Fruit fly (Drosophila melanogaster) whole organism, embryonic: ENCODE results near the gene CG2747.
A peak's percentile ranks its signal among the peaks of the same experiment; 100 is the strongest.

Source experiments
- Asciz ChIP-seq: fragments of 200-800 bp; sonication (Bioruptor generic); optimal IDR thresholded peaks from 2 replicates; lab custom pipeline; 2017; ENCODE audit warnings: missing biosample characterization, mild to moderate bottlenecking, missing genetic modification characterization, missing genetic modification reagents
- Awh ChIP-seq: fragments of 200-800 bp; sonication (Bioruptor generic); IDR thresholded peaks from 2 replicates; pipeline ENCODE4, ENCODE4 v1.3.6; 2022; ENCODE audit warnings: missing biosample characterization, missing genetic modification characterization
- BtbVII ChIP-seq: fragments of 200-800 bp; sonication (Bioruptor generic); optimal IDR thresholded peaks from 3 replicates; lab custom pipeline; 2017; ENCODE audit warnings: missing biosample characterization, mild to moderate bottlenecking, missing genetic modification characterization
- CG10366 ChIP-seq: fragments of 200-800 bp; sonication (Bioruptor generic); IDR thresholded peaks from 2 replicates; pipeline ENCODE4 v1.3.6; 2022; ENCODE audit warnings: missing biosample characterization, missing genetic modification characterization
- CG10431 ChIP-seq: fragments of 200-800 bp; sonication (Bioruptor generic); optimal IDR thresholded peaks from 3 replicates; lab custom pipeline; 2018; ENCODE audit warnings: missing biosample characterization, mild to moderate bottlenecking, missing genetic modification characterization
- CG10462 ChIP-seq: fragments of 200-800 bp; sonication (Bioruptor generic); optimal IDR thresholded peaks from 2 replicates; lab custom pipeline; 2016; ENCODE audit warnings: missing biosample characterization, missing genetic modification characterization
- CG11093 ChIP-seq: fragments of 200-800 bp; sonication (Bioruptor generic); IDR thresholded peaks from 3 replicates; pipeline ENCODE4 v1.3.6; 2022; ENCODE audit warnings: missing biosample characterization, missing genetic modification characterization
- CG12942 ChIP-seq: fragments of 200-800 bp; sonication (Bioruptor generic); optimal IDR thresholded peaks from 3 replicates; lab custom pipeline; 2016; ENCODE audit warnings: missing biosample characterization, missing genetic modification characterization
- CG13287 ChIP-seq: fragments of 200-800 bp; sonication (Bioruptor generic); IDR thresholded peaks from 2 replicates; pipeline ENCODE4 v1.3.6; 2022; ENCODE audit warnings: missing biosample characterization, missing genetic modification characterization; ENCODE audit not compliant: partially characterized antibody
- CG14441 ChIP-seq: fragments of 200-800 bp; sonication (Bioruptor generic); IDR thresholded peaks from 2 replicates; pipeline ENCODE4 v1.3.6; 2022; ENCODE audit warnings: missing biosample characterization, missing genetic modification characterization
- CG1602 ChIP-seq: fragments of 200-800 bp; sonication (Bioruptor generic); optimal IDR thresholded peaks from 3 replicates; lab custom pipeline; 2016; ENCODE audit warnings: missing biosample characterization, missing genetic modification characterization
- CG16815 ChIP-seq: fragments of 200-800 bp; sonication (Bioruptor generic); optimal IDR thresholded peaks from 3 replicates; lab custom pipeline; 2017; ENCODE audit warnings: missing biosample characterization, mild to moderate bottlenecking, missing genetic modification characterization
- CG42726 ChIP-seq: fragments of 200-800 bp; sonication (Bioruptor generic); IDR thresholded peaks from 2 replicates; pipeline ENCODE4 v1.3.6; 2022; ENCODE audit warnings: missing biosample characterization, missing genetic modification characterization; ENCODE audit not compliant: partially characterized antibody
- CG4424 ChIP-seq: fragments of 200-800 bp; sonication (Bioruptor generic); optimal IDR thresholded peaks from 3 replicates; lab custom pipeline; 2016; ENCODE audit warnings: missing biosample characterization, missing genetic modification characterization
- CG4707 ChIP-seq: fragments of 200-800 bp; sonication (Bioruptor generic); optimal IDR thresholded peaks from 2 replicates; lab custom pipeline; 2018; ENCODE audit warnings: missing biosample characterization, mild to moderate bottlenecking, missing genetic modification characterization, moderate library complexity
- CG6683 ChIP-seq: fragments of 200-800 bp; sonication (Bioruptor generic); optimal IDR thresholded peaks from 2 replicates; lab custom pipeline; 2017; ENCODE audit warnings: missing biosample characterization, mild to moderate bottlenecking, missing genetic modification characterization, missing genetic modification reagents
- CG6689 ChIP-seq: fragments of 200-800 bp; sonication (Bioruptor generic); IDR thresholded peaks from 2 replicates; pipeline ENCODE4 v1.3.6; 2022; ENCODE audit warnings: missing biosample characterization, missing genetic modification characterization
- CG7928 ChIP-seq: fragments of 200-800 bp; sonication (Bioruptor generic); optimal IDR thresholded peaks from 2 replicates; lab custom pipeline; 2017; ENCODE audit warnings: missing biosample characterization, mild to moderate bottlenecking, missing genetic modification characterization
- CG8924 ChIP-seq: fragments of 200-800 bp; optimal IDR thresholded peaks from 3 replicates; lab custom pipeline; 2019; ENCODE audit warnings: missing biosample characterization, mild to moderate bottlenecking, missing genetic modification characterization, moderate library complexity
- D19A ChIP-seq: fragments of 200-800 bp; optimal IDR thresholded peaks from 3 replicates; lab custom pipeline; 2019; ENCODE audit warnings: missing biosample characterization, mild to moderate bottlenecking, missing genetic modification characterization, moderate library complexity
- E2f2 ChIP-seq: fragments of 200-800 bp; sonication (Bioruptor generic); IDR thresholded peaks from 2 replicates; pipeline ENCODE4 v1.3.6; 2022; ENCODE audit warnings: missing biosample characterization, missing genetic modification characterization
- Gug ChIP-seq: fragments of 200-800 bp; sonication (Bioruptor generic); IDR thresholded peaks from 4 replicates; pipeline ENCODE4 v1.3.6; 2022; ENCODE audit warnings: missing biosample characterization, missing genetic modification characterization
- Lim3 ChIP-seq: fragments of 200-800 bp; sonication (Bioruptor generic); IDR thresholded peaks from 2 replicates; pipeline ENCODE4 v1.3.6; 2022; ENCODE audit warnings: missing biosample characterization, missing genetic modification characterization
- MBD-R2 ChIP-seq: fragments of 200-800 bp; sonication (Bioruptor generic); IDR thresholded peaks from 2 replicates; pipeline ENCODE4 v1.3.6; 2022; ENCODE audit warnings: missing biosample characterization, missing genetic modification characterization
- Mrtf ChIP-seq: fragments of 200-800 bp; sonication (Bioruptor generic); IDR thresholded peaks from 3 replicates; pipeline ENCODE4 v1.3.6; 2022; ENCODE audit warnings: missing biosample characterization, missing genetic modification characterization
- Nf-YB ChIP-seq: fragments of 200-800 bp; sonication (Bioruptor generic); optimal IDR thresholded peaks from 3 replicates; lab custom pipeline; 2019; ENCODE audit warnings: missing biosample characterization, mild to moderate bottlenecking, missing genetic modification characterization, moderate library complexity
- Oli ChIP-seq: fragments of 200-800 bp; sonication (Bioruptor generic); optimal IDR thresholded peaks from 2 replicates; lab custom pipeline; 2018; ENCODE audit warnings: missing biosample characterization, mild to moderate bottlenecking, missing genetic modification characterization, moderate library complexity
- Ssrp ChIP-seq: fragments of 200-800 bp; sonication (Bioruptor generic); optimal IDR thresholded peaks from 2 replicates; lab custom pipeline; 2018; ENCODE audit warnings: missing biosample characterization, mild to moderate bottlenecking, missing genetic modification characterization, moderate library complexity
- Stat92E ChIP-seq, 3 experiments: fragments of >200 bp in 2 of 3; fragments of 200-800 bp in 1 of 3; sonication (Bioruptor generic) in 1 of 3; optimal IDR thresholded peaks; 2 replicates each; lab custom pipeline; 2017 to 2019; ENCODE audit warnings: missing biosample characterization in 3 of 3, missing genetic modification characterization in 3 of 3, mild to moderate bottlenecking in 1 of 3, moderate library complexity in 1 of 3
- TFAM ChIP-seq: fragments of 200-800 bp; sonication (Bioruptor generic); optimal IDR thresholded peaks from 2 replicates; lab custom pipeline; 2017; ENCODE audit warnings: missing biosample characterization, missing genetic modification characterization, inconsistent platforms
- Taf1 ChIP-seq: fragments of 200-800 bp; sonication (Bioruptor generic); IDR thresholded peaks from 2 replicates; pipeline ENCODE4 v1.3.6; 2022; ENCODE audit warnings: missing biosample characterization, missing genetic modification characterization
- Xbp1 ChIP-seq: fragments of 200-800 bp; sonication (Bioruptor generic); optimal IDR thresholded peaks from 3 replicates; lab custom pipeline; 2016; ENCODE audit warnings: missing biosample characterization, mild to moderate bottlenecking, missing genetic modification characterization
- ac ChIP-seq: fragments of 200-800 bp; sonication (Bioruptor generic); optimal IDR thresholded peaks from 3 replicates; lab custom pipeline; 2017; ENCODE audit warnings: missing biosample characterization, mild to moderate bottlenecking, missing genetic modification characterization
- ase ChIP-seq: fragments of 200-800 bp; sonication (Bioruptor generic); IDR thresholded peaks from 3 replicates; pipeline ENCODE4 v1.3.6; 2022; ENCODE audit warnings: missing biosample characterization, missing genetic modification characterization
- chif ChIP-seq, 2 experiments: fragments of 200-800 bp; sonication (Bioruptor generic); optimal IDR thresholded peaks; 3 replicates each; lab custom pipeline; 2016; ENCODE audit warnings: missing biosample characterization in 2 of 2, missing genetic modification characterization in 2 of 2
- corto ChIP-seq: fragments of 200-800 bp; sonication (Bioruptor generic); optimal IDR thresholded peaks from 2 replicates; lab custom pipeline; 2016; ENCODE audit warnings: missing biosample characterization, mild to moderate bottlenecking, missing genetic modification characterization, moderate library complexity
- crol ChIP-seq: fragments of 200-800 bp; sonication (Bioruptor generic); IDR thresholded peaks from 2 replicates; pipeline ENCODE4 v1.3.6; 2022; ENCODE audit warnings: missing biosample characterization, missing genetic modification characterization
- hth ChIP-seq: fragments of >200 bp; optimal IDR thresholded peaks from 2 replicates; lab custom pipeline; 2017; ENCODE audit warnings: inconsistent platforms
- lmd ChIP-seq: fragments of 200-800 bp; sonication (Bioruptor generic); IDR thresholded peaks from 2 replicates; pipeline ENCODE4 v1.3.6; 2022; ENCODE audit warnings: missing biosample characterization, missing genetic modification characterization
- mld ChIP-seq: fragments of 200-800 bp; sonication (Bioruptor generic); IDR thresholded peaks from 3 replicates; pipeline ENCODE4 v1.3.6; 2022; ENCODE audit warnings: missing biosample characterization, missing genetic modification characterization; ENCODE audit not compliant: partially characterized antibody
- nerfin-2 ChIP-seq: fragments of 200-800 bp; sonication (Bioruptor generic); IDR thresholded peaks from 2 replicates; pipeline ENCODE4 v1.3.6; 2022; ENCODE audit warnings: missing biosample characterization, missing genetic modification characterization; ENCODE audit not compliant: partially characterized antibody
- pfk ChIP-seq: fragments of 200-800 bp; sonication (Bioruptor generic); optimal IDR thresholded peaks from 2 replicates; lab custom pipeline; 2018; ENCODE audit warnings: missing biosample characterization, mild to moderate bottlenecking, missing genetic modification characterization, moderate library complexity
- ranshi ChIP-seq: fragments of 200-800 bp; sonication (Bioruptor generic); IDR thresholded peaks from 2 replicates; pipeline ENCODE4 v1.3.6; 2022; ENCODE audit warnings: missing biosample characterization, missing genetic modification characterization
- sc ChIP-seq, 3 experiments: fragments of >200 bp in 2 of 3; fragments of 200-800 bp in 1 of 3; sonication (Bioruptor generic) in 1 of 3; optimal IDR thresholded peaks; 2 replicates in 2 of 3; 3 replicates in 1 of 3; lab custom pipeline; 2017; ENCODE audit warnings: mild to moderate bottlenecking in 1 of 3, missing biosample characterization in 1 of 3, missing genetic modification characterization in 1 of 3, missing genetic modification reagents in 1 of 3
- sima ChIP-seq: fragments of 200-800 bp; sonication (Bioruptor generic); optimal IDR thresholded peaks from 2 replicates; lab custom pipeline; 2016; ENCODE audit warnings: missing biosample characterization, missing genetic modification characterization
- sqz ChIP-seq: fragments of 200-800 bp; sonication (Bioruptor generic); optimal IDR thresholded peaks from 3 replicates; lab custom pipeline; 2018; ENCODE audit warnings: missing biosample characterization, mild to moderate bottlenecking, missing genetic modification characterization
- tll ChIP-seq, 2 experiments: fragments of 200-800 bp in 1 of 2; fragments of >200 bp in 1 of 2; sonication (Bioruptor generic) in 1 of 2; optimal IDR thresholded peaks; 2 replicates each; lab custom pipeline; 2017 to 2019; ENCODE audit warnings: missing biosample characterization in 2 of 2, missing genetic modification characterization in 2 of 2, mild to moderate bottlenecking in 1 of 2, moderate library complexity in 1 of 2
- toy ChIP-seq: fragments of 200-800 bp; sonication (Bioruptor generic); IDR thresholded peaks from 2 replicates; pipeline ENCODE4 v1.3.6; 2022; ENCODE audit warnings: missing biosample characterization, missing genetic modification characterization
- unc-4 ChIP-seq: fragments of 200-800 bp; sonication (Bioruptor generic); IDR thresholded peaks from 2 replicates; pipeline ENCODE4 v1.3.6; 2022; ENCODE audit warnings: missing biosample characterization, missing genetic modification characterization; ENCODE audit not compliant: partially characterized antibody

The CG2747 gene

dm6 chr3R:8027203-8027688 is 3.3 kb downstream of the CG2747 start (continued):
- TF ChIP-seq Asciz (GFP tag; lab: Kevin White, UChicago) (peak; percentile 89), CG12942 (peak; percentile 81), E2f2 (GFP tag; lab: Robert Waterston, UW) (peak; percentile 64; the same call in 1 of the 2 replicates), Nf-YB (GFP tag; lab: Kevin White, UChicago) (peak; percentile 84), Mrtf (GFP tag; lab: Robert Waterston, UW) (0 out of 3 replicates have a peak, but pooled peaks have one; percentile 54), CG42726 (GFP tag; lab: Robert Waterston, UW) (no peak), CG14441 (GFP tag; lab: Robert Waterston, UW) (peak; percentile 63), nerfin-2 (GFP tag; lab: Robert Waterston, UW) (no peak), toy (GFP tag; lab: Robert Waterston, UW) (no peak), Oli (tag; lab: Kevin White, UChicago) (peak; percentile 92), unc-4 (no peak), CG4707 (GFP tag; lab: Kevin White, UChicago) (no peak), D19A (tag; lab: Kevin White, UChicago) (peak; percentile 100), CG1602 (GFP tag; lab: Kevin White, UChicago) (peak; percentile 78), pfk (GFP tag; lab: Kevin White, UChicago) (no peak), ac (no peak), tll (GFP tag; optimal IDR thresholded peaks at IDR 0.05; lab: Kevin White, UChicago) (no peak), Stat92E (GFP tag; optimal IDR thresholded peaks at IDR 0.05; lab: Kevin White, UChicago) (no peak), Lim3 (GFP tag; lab: Robert Waterston, UW) (no peak), MBD-R2 (GFP tag; lab: Robert Waterston, UW) (no peak), TFAM (GFP tag; lab: Kevin White, UChicago) (no peak), sc (optimal IDR thresholded peaks at IDR 0.05; lab: Kevin White, UChicago) (no peak), sc (GFP tag; optimal IDR thresholded peaks at IDR 0.05; lab: Kevin White, UChicago) (peak; percentile 86), Taf1 (GFP tag; lab: Robert Waterston, UW) (no peak), CG11093 (GFP tag; lab: Robert Waterston, UW) (peak; percentile 34; the same call in 1 of the 3 replicates), sqz (GFP tag; lab: Kevin White, UChicago) (no peak), CG7928 (GFP tag; lab: Kevin White, UChicago) (no peak), CG13287 (GFP tag; lab: Robert Waterston, UW) (no peak; the same call in 1 of the 2 replicates), lmd (GFP tag; lab: Robert Waterston, UW) (peak; percentile 80), crol (no peak), CG10462 (GFP tag; lab: Kevin White, UChicago) (peak; percentile 37), chif (GFP tag; optimal IDR thresholded peaks at IDR 0.05; lab: Kevin White, UChicago) (peak in 1 of 2 experiments; percentile 35), CG16815 (GFP tag; lab: Kevin White, UChicago) (peak; percentile 48), sima (GFP tag; lab: Kevin White, UChicago) (no peak), Ssrp (tag; lab: Kevin White, UChicago) (peak; percentile 93), Gug (GFP tag; lab: Robert Waterston, UW) (peak; percentile 2; the same call in 1 of the 4 replicates), ase (GFP tag; lab: Robert Waterston, UW) (peak; percentile 49; the same call in 2 of the 3 replicates), BtbVII (peak; percentile 81), CG10366 (GFP tag; lab: Robert Waterston, UW) (peak; percentile 81), mld (GFP tag; lab: Robert Waterston, UW) (no peak), ranshi (peak; percentile 69), CG8924 (peak; percentile 94), Xbp1 (GFP tag; lab: Kevin White, UChicago) (peak; percentile 86), CG6689 (GFP tag; lab: Robert Waterston, UW) (peak; percentile 78), CG4424 (peak; percentile 71), CG10431 (peak; percentile 85), corto (GFP tag; lab: Kevin White, UChicago) (peak; percentile 29), hth (lab: Kevin White, UChicago) (no peak), Awh (GFP tag; lab: Robert Waterston, UW) (peak; percentile 61), CG6683 (GFP tag; lab: Kevin White, UChicago) (peak; percentile 75)
